Worm (Caenorhabditis elegans) whole organism, mixed stage, embryonic: ENCODE results near the gene pzf-1.

ENCODE experiments used
- bed-3 ChIP-seq: fragments of 200-800 bp; sonication (Bioruptor generic); optimal IDR thresholded peaks from 3 replicates; lab custom pipeline; 2018; ENCODE audit warnings: mild to moderate bottlenecking, missing genetic modification characterization, moderate library complexity, missing compliant biosample characterization
- ceh-39 ChIP-seq: fragments of 150-350 bp; optimal IDR thresholded peaks from 2 replicates; lab custom pipeline; 2014; ENCODE audit warnings: missing biosample characterization, missing genetic modification characterization
- ceh-43 ChIP-seq: fragments of 200-800 bp; sonication (Bioruptor generic); optimal IDR thresholded peaks from 2 replicates; lab custom pipeline; 2018; ENCODE audit warnings: mild to moderate bottlenecking, missing genetic modification characterization, moderate library complexity, missing compliant biosample characterization
- cnd-1 ChIP-seq: fragments of 200-800 bp; sonication (Bioruptor generic); optimal IDR thresholded peaks from 2 replicates; lab custom pipeline; 2018; ENCODE audit warnings: mild to moderate bottlenecking, missing genetic modification characterization, missing compliant biosample characterization
- drap-1 ChIP-seq: fragments of 200-800 bp; sonication (Bioruptor generic); optimal IDR thresholded peaks from 3 replicates; lab custom pipeline; 2018; ENCODE audit warnings: mild to moderate bottlenecking, missing genetic modification characterization, missing compliant biosample characterization
- elt-1 ChIP-seq: sonication (generic microtip); optimal IDR thresholded peaks from 2 replicates; lab custom pipeline; 2017; ENCODE audit warnings: missing genetic modification characterization, mild to moderate bottlenecking, missing compliant biosample characterization, antibody characterized with exemption, moderate library complexity, borderline replicate concordance; ENCODE audit not compliant: insufficient read depth
- ham-2 ChIP-seq: fragments of 200-800 bp; sonication (Bioruptor generic); optimal IDR thresholded peaks from 2 replicates; lab custom pipeline; 2018; ENCODE audit warnings: mild to moderate bottlenecking, missing genetic modification characterization, missing compliant biosample characterization
- hlh-1 ChIP-seq: fragments of 150-350 bp; optimal IDR thresholded peaks from 2 replicates; lab custom pipeline; 2014; ENCODE audit warnings: missing biosample characterization, missing genetic modification reagents, missing genetic modification characterization
- lin-13 ChIP-seq: fragments of 150-350 bp; optimal IDR thresholded peaks from 2 replicates; lab custom pipeline; 2014; ENCODE audit warnings: missing biosample characterization, missing genetic modification characterization
- lin-32 ChIP-seq: fragments of 200-800 bp; sonication (Bioruptor generic); optimal IDR thresholded peaks from 2 replicates; lab custom pipeline; 2018; ENCODE audit warnings: mild to moderate bottlenecking, missing genetic modification characterization, missing compliant biosample characterization
- lsy-2 ChIP-seq: fragments of 150-350 bp; optimal IDR thresholded peaks from 2 replicates; lab custom pipeline; 2014; ENCODE audit warnings: missing biosample characterization, missing genetic modification characterization
- mab-5 ChIP-seq: fragments of 150-350 bp; optimal IDR thresholded peaks from 2 replicates; lab custom pipeline; 2014; ENCODE audit warnings: missing biosample characterization, missing genetic modification characterization
- mep-1 ChIP-seq: fragments of 150-350 bp; optimal IDR thresholded peaks from 2 replicates; lab custom pipeline; 2017; ENCODE audit warnings: missing biosample characterization, missing genetic modification reagents, missing genetic modification characterization, inconsistent platforms
- mls-2 ChIP-seq: sonication (generic microtip); optimal IDR thresholded peaks from 2 replicates; lab custom pipeline; 2016; ENCODE audit warnings: mild to moderate bottlenecking, missing genetic modification characterization, moderate library complexity, missing compliant biosample characterization
- nhr-2 ChIP-seq: fragments of 150-350 bp; optimal IDR thresholded peaks from 2 replicates; lab custom pipeline; 2014; ENCODE audit warnings: missing biosample characterization, missing genetic modification characterization
- nhr-237 ChIP-seq: fragments of 150-350 bp; optimal IDR thresholded peaks from 2 replicates; lab custom pipeline; 2014; ENCODE audit warnings: missing biosample characterization, missing genetic modification characterization
- nhr-76 ChIP-seq: sonication (generic microtip); optimal IDR thresholded peaks from 2 replicates; lab custom pipeline; 2017; ENCODE audit warnings: missing biosample characterization, missing genetic modification characterization
- pha-4 ChIP-seq: fragments of 150-350 bp; optimal IDR thresholded peaks from 2 replicates; lab custom pipeline; 2018; ENCODE audit warnings: missing biosample characterization, missing genetic modification reagents, missing genetic modification characterization
- snpc-4 ChIP-seq: fragments of 150-350 bp; optimal IDR thresholded peaks from 2 replicates; lab custom pipeline; 2014; ENCODE audit warnings: missing biosample characterization, missing genetic modification characterization
- sptf-1 ChIP-seq: sonication (generic microtip); optimal IDR thresholded peaks from 2 replicates; lab custom pipeline; 2017; ENCODE audit warnings: mild to moderate bottlenecking, missing genetic modification characterization, moderate library complexity, missing compliant biosample characterization
- tbx-8 ChIP-seq: fragments of 200-800 bp; sonication (Bioruptor generic); optimal IDR thresholded peaks from 2 replicates; lab custom pipeline; 2018; ENCODE audit warnings: mild to moderate bottlenecking, missing genetic modification characterization, moderate library complexity, missing compliant biosample characterization
- unc-120 ChIP-seq: sonication (generic microtip); optimal IDR thresholded peaks from 2 replicates; lab custom pipeline; 2017; ENCODE audit warnings: missing genetic modification characterization, missing compliant biosample characterization; ENCODE audit not compliant: poor library complexity, severe bottlenecking
- unc-39 ChIP-seq: fragments of 150-350 bp; optimal IDR thresholded peaks from 2 replicates; lab custom pipeline; 2014; ENCODE audit warnings: missing biosample characterization, missing genetic modification characterization
- unc-62 ChIP-seq: fragments of 150-350 bp; optimal IDR thresholded peaks from 2 replicates; lab custom pipeline; 2014; ENCODE audit warnings: missing biosample characterization, missing genetic modification reagents, missing genetic modification characterization
- zip-8 ChIP-seq: fragments of 150-350 bp; optimal IDR thresholded peaks from 2 replicates; lab custom pipeline; 2014; ENCODE audit warnings: missing biosample characterization, missing genetic modification characterization
- ztf-11 ChIP-seq: fragments of 150-350 bp; optimal IDR thresholded peaks from 2 replicates; lab custom pipeline; 2014; ENCODE audit warnings: missing biosample characterization, missing genetic modification characterization

Gene pzf-1

DNA sequence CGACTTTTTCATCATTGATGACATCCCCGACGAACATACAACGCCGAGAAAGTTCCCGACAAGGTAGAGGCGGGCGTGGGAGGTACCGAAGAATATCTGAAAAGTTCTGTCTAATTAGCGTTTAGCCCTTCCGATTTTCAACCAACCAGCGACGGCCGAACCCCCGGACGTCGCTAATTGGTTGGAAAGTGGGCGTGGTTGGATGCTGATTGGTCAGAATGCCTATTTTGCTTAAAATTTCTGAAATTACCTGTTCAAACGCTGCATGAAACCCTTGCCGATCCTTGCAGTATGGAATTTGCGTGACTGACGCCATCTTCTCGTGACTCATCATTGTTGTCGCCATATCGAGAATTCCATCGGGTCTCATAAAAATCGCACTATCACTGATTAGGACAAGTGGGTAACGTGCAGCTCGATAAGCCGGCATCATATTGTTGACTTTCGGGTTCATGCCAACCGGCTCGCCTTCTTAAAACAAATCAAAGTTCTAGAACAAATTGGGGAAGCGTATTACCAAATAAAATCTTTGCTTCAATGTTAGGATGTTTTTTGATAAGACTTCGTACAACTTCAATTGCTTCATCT is 40.4 kb downstream of the pzf-1 start:
- no peak for TF ChIP-seq zip-8 (tag; lab: Kevin White, UChicago)
- TF ChIP-seq ceh-43 (GFP tag; lab: Kevin White, UChicago), result no peak
- TF ChIP-seq ham-2 (GFP tag; lab: Kevin White, UChicago), result no peak
- no peak for TF ChIP-seq hlh-1 (tag; lab: Kevin White, UChicago)
- TF ChIP-seq elt-1, result no peak
- no peak for TF ChIP-seq mls-2 (tag; lab: Kevin White, UChicago)
- TF ChIP-seq tbx-8 (GFP tag; lab: Kevin White, UChicago), result no peak
- no peak for TF ChIP-seq bed-3
- TF ChIP-seq mab-5 (tag; lab: Kevin White, UChicago), result no peak
- no peak for TF ChIP-seq ceh-39
- TF ChIP-seq ztf-11 (tag; lab: Kevin White, UChicago), result no peak
- TF ChIP-seq nhr-2, result no peak
- no peak for TF ChIP-seq unc-120 (tag; lab: Kevin White, UChicago)
- no peak for TF ChIP-seq cnd-1 (tag; lab: Kevin White, UChicago)
- no peak for TF ChIP-seq snpc-4
- TF ChIP-seq mep-1 (tag; lab: Kevin White, UChicago), result no peak
- TF ChIP-seq nhr-76 (tag; lab: Kevin White, UChicago), result no peak
- TF ChIP-seq unc-62 (GFP tag; lab: Kevin White, UChicago), result no peak

DNA sequence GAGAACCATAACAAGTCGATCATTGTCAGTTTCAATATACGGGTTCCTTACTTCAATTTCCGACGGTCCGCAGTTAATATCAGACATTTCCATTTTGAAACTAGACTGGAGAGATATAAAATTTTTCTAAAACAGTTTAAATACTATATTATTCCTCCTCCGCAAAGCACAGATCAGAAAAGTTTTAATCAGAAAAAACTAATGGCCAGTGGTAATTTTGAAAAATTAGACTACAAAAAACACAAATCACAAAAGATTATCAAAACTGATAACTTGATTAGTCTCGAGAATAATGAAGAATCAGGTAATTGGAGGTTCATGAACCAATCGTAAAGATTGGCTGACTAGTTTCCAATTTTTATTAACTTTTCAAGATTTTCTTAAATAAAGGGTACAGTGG is 42.3 kb downstream of the pzf-1 start, which contains the start of gene T06C12.9:
Gene T06C12.9, minus strand, starts transcription at position 101 of the 400 bp plus-strand sequence.
- TF ChIP-seq tbx-8 (GFP tag; lab: Kevin White, UChicago) (no peak), unc-39 (tag; lab: Kevin White, UChicago) (no peak), snpc-4 (no peak), lsy-2 (tag; lab: Kevin White, UChicago) (no peak)

DNA sequence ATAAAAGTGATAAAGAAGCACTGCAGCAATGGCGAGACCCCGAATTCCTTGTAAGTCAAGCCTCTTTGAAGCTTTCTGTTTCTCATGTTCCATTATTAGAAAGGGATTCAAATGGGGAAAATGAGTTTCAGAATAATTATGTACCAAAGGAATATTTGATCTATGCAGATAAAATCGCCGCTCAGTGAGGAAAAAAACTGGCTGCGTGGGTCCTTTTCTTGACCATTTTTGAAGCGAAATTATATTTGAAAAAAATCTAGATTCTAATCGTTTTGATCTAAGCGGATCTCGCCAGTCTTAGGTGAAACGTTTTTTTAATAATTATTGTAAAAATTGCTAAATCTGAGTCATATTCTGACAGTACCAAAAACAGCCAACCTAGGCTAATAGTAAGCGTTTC is 43.5 kb downstream of the pzf-1 start, which contains the start of gene oac-42:
Gene oac-42, minus strand, starts transcription at position 101 of the 400 bp plus-strand sequence.
- TF ChIP-seq unc-62 (GFP tag; lab: Kevin White, UChicago) (no peak), unc-39 (tag; lab: Kevin White, UChicago) (no peak), nhr-237 (tag; lab: Kevin White, UChicago) (no peak), snpc-4 (no peak), zip-8 (tag; lab: Kevin White, UChicago) (no peak), lin-13 (tag; lab: Kevin White, UChicago) (no peak), drap-1 (GFP tag; lab: Kevin White, UChicago) (no peak)
- TF ChIP-seq, all 35 proteins: peak for 0

DNA sequence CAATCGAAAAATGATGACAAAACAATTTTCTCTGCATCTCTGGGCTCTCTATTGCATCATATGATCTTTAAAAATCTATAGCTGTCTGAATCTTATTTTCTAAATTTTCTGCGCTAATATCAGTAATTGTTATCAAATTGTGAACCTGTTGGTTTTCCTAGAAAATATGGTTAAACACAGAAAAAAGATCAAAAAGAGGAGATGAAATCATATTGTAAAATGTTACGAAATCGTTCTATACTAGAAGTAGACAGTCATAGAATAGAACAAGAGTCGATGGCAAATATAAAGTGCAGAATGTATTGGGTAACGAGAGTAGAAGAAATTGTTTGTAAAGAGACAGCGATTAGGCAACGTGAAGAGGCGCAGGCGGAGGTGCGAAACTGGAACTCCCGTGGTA is 47.5 kb downstream of the pzf-1 start:
- TF ChIP-seq ceh-39 (no peak), nhr-237 (tag; lab: Kevin White, UChicago) (peak; percentile 57)

DNA sequence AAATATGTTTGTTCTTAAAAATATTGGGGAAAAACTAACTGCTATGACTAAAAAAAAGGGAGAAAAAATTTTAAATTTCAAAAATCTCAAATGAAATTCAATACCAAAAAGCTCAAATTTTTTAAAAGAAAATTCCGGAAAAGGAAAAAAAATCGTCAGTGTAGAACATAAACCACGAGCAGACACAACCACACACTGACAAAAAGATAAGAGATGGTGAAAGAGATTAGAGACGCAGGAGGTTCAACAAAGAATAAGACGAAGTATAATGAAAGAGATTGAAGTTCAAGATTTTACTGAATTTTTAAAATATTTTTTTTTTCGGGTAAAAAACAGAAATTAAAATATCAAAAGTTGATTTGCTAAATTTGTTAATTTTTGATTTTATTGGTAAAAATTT is 48.2 kb downstream of the pzf-1 start:
- TF ChIP-seq bed-3, result no peak
- TF ChIP-seq ceh-39, result no peak
- TF ChIP-seq sptf-1, result no peak
- TF ChIP-seq ceh-43 (GFP tag; lab: Kevin White, UChicago), result no peak
- TF ChIP-seq cnd-1 (tag; lab: Kevin White, UChicago), result no peak
- no peak for TF ChIP-seq elt-1
- TF ChIP-seq lin-32, result no peak
- TF ChIP-seq pha-4 (tag; lab: Kevin White, UChicago), result no peak
- TF ChIP-seq nhr-237 (tag; lab: Kevin White, UChicago), result no peak
- no peak for TF ChIP-seq mep-1 (tag; lab: Kevin White, UChicago)
- no peak for TF ChIP-seq nhr-76 (tag; lab: Kevin White, UChicago)

DNA sequence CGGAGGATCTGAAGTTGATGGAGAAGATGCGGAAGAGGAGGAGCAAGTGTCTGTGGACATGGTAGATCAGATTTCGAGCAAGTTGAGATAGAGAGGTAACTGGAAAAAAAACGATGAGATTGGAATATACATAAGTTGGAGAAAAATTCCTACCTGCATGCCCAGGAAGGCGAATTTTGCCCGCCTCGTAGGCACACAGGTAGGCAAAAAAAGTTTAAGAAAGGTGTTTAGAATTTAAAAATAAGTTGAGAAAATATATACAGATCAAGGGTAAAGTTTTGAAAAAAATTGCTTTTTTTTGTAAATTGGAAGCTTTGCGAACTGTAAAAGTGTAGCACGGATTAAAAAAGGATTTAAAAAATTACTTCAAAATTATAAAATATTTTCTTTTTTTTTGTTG is 48.7 kb downstream of the pzf-1 start, which contains the start of gene nhr-84:
Gene nhr-84, minus strand, starts transcription at position 101 of the 400 bp plus-strand sequence.
- TF ChIP-seq tbx-8 (GFP tag; lab: Kevin White, UChicago) (no peak), hlh-1 (tag; lab: Kevin White, UChicago) (no peak)
